Worm (Caenorhabditis elegans): ENCODE results near the gene ulp-4.

ce11 chrII:8138015-8138546 is 8.3 kb downstream of the ulp-4 start, which contains the start of gene cdc-48.2:
- TF ChIP-seq elt-3 (tag; optimal IDR thresholded peaks at IDR 0.05), result no peak
- no peak for TF ChIP-seq mep-1 (tag; optimal IDR thresholded peaks at IDR 0.05)

Data from whole organism, mixed stage, embryonic.